Fruit fly (Drosophila melanogaster) Kc167 (cell line): ENCODE results near the gene U2af38.

Source experiments
- Myc ChIP-seq: fragments of >200 bp; optimal IDR thresholded peaks from 2 replicates; lab custom pipeline; 2017; ENCODE audit warnings: missing external identifiers
- Sin3A ChIP-seq: fragments of >200 bp; optimal IDR thresholded peaks from 2 replicates; lab custom pipeline; 2018; ENCODE audit warnings: missing external identifiers
- h ChIP-seq: fragments of >200 bp; optimal IDR thresholded peaks from 3 replicates; lab custom pipeline; 2018; ENCODE audit warnings: missing external identifiers
- psq ChIP-seq: fragments of >200 bp; optimal IDR thresholded peaks from 2 replicates; lab custom pipeline; 2017; ENCODE audit warnings: missing external identifiers

DNA sequence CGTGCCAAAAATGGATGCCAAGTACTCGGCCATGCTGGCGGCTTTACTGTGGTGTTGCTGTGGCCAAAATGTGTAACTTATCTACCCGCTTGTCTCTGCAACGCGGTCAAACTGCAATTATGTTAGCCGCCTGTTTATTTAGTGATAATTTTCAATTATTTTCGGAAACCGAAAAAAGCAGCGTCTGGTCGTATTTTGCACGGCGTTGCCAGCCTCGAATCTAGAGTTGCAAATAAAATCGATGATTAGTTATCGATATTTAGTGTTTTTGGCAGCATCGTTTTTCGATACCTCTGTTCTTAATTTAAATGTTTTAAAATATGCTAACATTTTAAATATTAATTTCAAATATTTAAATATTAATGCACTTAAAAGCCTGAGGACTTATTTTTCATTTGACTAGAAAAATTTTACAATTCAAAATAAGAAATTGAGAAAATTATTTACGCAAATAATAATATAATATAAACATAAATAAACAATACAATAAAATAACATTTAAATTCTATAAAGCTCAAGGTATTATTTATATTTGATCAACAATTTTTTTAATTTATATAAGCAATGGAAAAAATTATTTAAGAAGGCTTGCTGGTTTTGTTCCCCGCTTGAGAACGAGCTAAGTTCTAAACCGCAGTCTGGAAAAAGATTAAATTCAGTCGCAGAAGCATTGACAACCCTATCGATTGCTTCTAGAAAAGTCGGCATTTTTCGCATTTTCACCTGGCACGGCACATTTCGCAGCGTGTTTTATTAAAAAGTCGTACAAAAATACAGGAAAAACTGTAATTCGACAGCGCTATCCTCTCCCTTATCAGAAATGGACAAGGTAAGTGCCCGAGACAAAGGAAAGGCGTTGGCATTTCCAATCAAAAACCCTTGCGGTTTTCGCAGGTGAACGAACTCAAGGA lies at the start of gene U2af38, which contains the start of gene Stip1:
- TF ChIP-seq psq (lab: Kevin White, UChicago) (no peak), Sin3A (no peak), Myc (lab: Kevin White, UChicago) (no peak), h (lab: Kevin White, UChicago) (no peak)
